Fruit fly (Drosophila melanogaster): ENCODE results near the gene cm.

- no peak for TF ChIP-seq Lpt (GFP tag; optimal IDR thresholded peaks at IDR 0.05)
- TF ChIP-seq Blimp-1 (GFP tag; optimal IDR thresholded peaks at IDR 0.05) = no peak
- no peak for TF ChIP-seq CG3032 (tag; optimal IDR thresholded peaks at IDR 0.05)
These were observed 42.4 kb downstream of the cm start, which contains the start of gene Setd3 for dm6 chrX:6968564-6968963.
